Worm (Caenorhabditis elegans): ENCODE results near the gene mpk-2.

Gene mpk-2

ce11 chrII:5103784-5104457 lies at the start of gene mpk-2, which contains the start of gene C04G6.11:
TSS of gene mpk-2 (plus strand) at chrII:5104118.
TSS of gene C04G6.11 (minus strand) at chrII:5103834.
- TF ChIP-seq him-1 (tag; optimal IDR thresholded peaks at IDR 0.05) (no peak), dao-5 (tag; optimal IDR thresholded peaks at IDR 0.05) (no peak), W03F9.2 (tag; optimal IDR thresholded peaks at IDR 0.05) (no peak)

ce11 chrII:5055129-5055666 lies 48.7 kb upstream of the mpk-2 start, which contains the start of the genes ify-1 and rpl-22:
TSS of gene ify-1 (minus strand) at chrII:5055179.
TSS of gene rpl-22 (plus strand) at chrII:5055616.
- TF ChIP-seq dao-5 (tag; optimal IDR thresholded peaks at IDR 0.05): no peak
- peak; percentile 94 for TF ChIP-seq W03F9.2 (tag; optimal IDR thresholded peaks at IDR 0.05)
- peak; percentile 76 for TF ChIP-seq him-1 (tag; optimal IDR thresholded peaks at IDR 0.05)

ce11 chrII:5056254-5056653 lies 47.7 kb upstream of the mpk-2 start:
- TF ChIP-seq W03F9.2 (tag; optimal IDR thresholded peaks at IDR 0.05) (no peak), dao-5 (tag; optimal IDR thresholded peaks at IDR 0.05) (no peak), him-1 (tag; optimal IDR thresholded peaks at IDR 0.05) (no peak)

- TF ChIP-seq W03F9.2 (tag; optimal IDR thresholded peaks at IDR 0.05) (peak; percentile 12), him-1 (tag; optimal IDR thresholded peaks at IDR 0.05) (peak; percentile 55), dao-5 (tag; optimal IDR thresholded peaks at IDR 0.05) (peak; percentile 13)
Observed at ce11 chrII:5057315-5057714, 46.6 kb upstream of the mpk-2 start.

ce11 chrII:5058036-5058435 lies 45.9 kb upstream of the mpk-2 start, which contains the start of gene C27A2.12:
TSS of gene C27A2.12 (minus strand) at chrII:5058136.
- no peak for TF ChIP-seq him-1 (tag; optimal IDR thresholded peaks at IDR 0.05)
- no peak for TF ChIP-seq dao-5 (tag; optimal IDR thresholded peaks at IDR 0.05)
- TF ChIP-seq W03F9.2 (tag; optimal IDR thresholded peaks at IDR 0.05): no peak

- TF ChIP-seq W03F9.2 (tag; optimal IDR thresholded peaks at IDR 0.05) (no peak), him-1 (tag; optimal IDR thresholded peaks at IDR 0.05) (no peak), dao-5 (tag; optimal IDR thresholded peaks at IDR 0.05) (no peak)
Observed at ce11 chrII:5060719-5061118, 43.2 kb upstream of the mpk-2 start, which contains the start of gene pho-12. TSS of gene pho-12 (minus strand) at chrII:5060819.

ce11 chrII:5061794-5062368 lies 42.0 kb upstream of the mpk-2 start, which contains the start of gene smc-5:
TSS of gene smc-5 (plus strand) at chrII:5062125.
- TF ChIP-seq him-1 (tag; optimal IDR thresholded peaks at IDR 0.05): no peak
- TF ChIP-seq W03F9.2 (tag; optimal IDR thresholded peaks at IDR 0.05): no peak
- no peak for TF ChIP-seq dao-5 (tag; optimal IDR thresholded peaks at IDR 0.05)

ce11 chrII:5066967-5067366 lies 37.0 kb upstream of the mpk-2 start:
- TF ChIP-seq him-1 (tag; optimal IDR thresholded peaks at IDR 0.05): no peak

- TF ChIP-seq dao-5 (tag; optimal IDR thresholded peaks at IDR 0.05) (no peak), him-1 (tag; optimal IDR thresholded peaks at IDR 0.05) (no peak), W03F9.2 (tag; optimal IDR thresholded peaks at IDR 0.05) (no peak)
Observed at ce11 chrII:5067927-5068326, 36.0 kb upstream of the mpk-2 start, which contains the start of gene C27A2.8. TSS of gene C27A2.8 (minus strand) at chrII:5068043.

ce11 chrII:5069525-5069924 lies 34.4 kb upstream of the mpk-2 start, which contains the start of gene idpb-2:
TSS of gene idpb-2 (minus strand) at chrII:5069625.
- no peak for TF ChIP-seq dao-5 (tag; optimal IDR thresholded peaks at IDR 0.05)
- no peak for TF ChIP-seq him-1 (tag; optimal IDR thresholded peaks at IDR 0.05)
- TF ChIP-seq W03F9.2 (tag; optimal IDR thresholded peaks at IDR 0.05): no peak

- TF ChIP-seq W03F9.2 (tag; optimal IDR thresholded peaks at IDR 0.05): no peak
- no peak for TF ChIP-seq dao-5 (tag; optimal IDR thresholded peaks at IDR 0.05)
- no peak for TF ChIP-seq him-1 (tag; optimal IDR thresholded peaks at IDR 0.05)
Observed at ce11 chrII:5071265-5071664, 32.7 kb upstream of the mpk-2 start, which contains the start of gene C27A2.7. TSS of gene C27A2.7 (minus strand) at chrII:5071365.

ce11 chrII:5081124-5081913 lies 22.6 kb upstream of the mpk-2 start, which contains the start of gene dsh-2:
TSS of gene dsh-2 (minus strand) at chrII:5081174.
- TF ChIP-seq dao-5 (tag; optimal IDR thresholded peaks at IDR 0.05) (no peak), W03F9.2 (tag; optimal IDR thresholded peaks at IDR 0.05) (peak; percentile 45)

ce11 chrII:5083341-5083740 lies 20.6 kb upstream of the mpk-2 start, which contains the start of gene C04G6.4:
TSS of gene C04G6.4 (minus strand) at chrII:5083441.
- TF ChIP-seq him-1 (tag; optimal IDR thresholded peaks at IDR 0.05): no peak
- TF ChIP-seq dao-5 (tag; optimal IDR thresholded peaks at IDR 0.05): no peak
- TF ChIP-seq W03F9.2 (tag; optimal IDR thresholded peaks at IDR 0.05): no peak
